Worm (Caenorhabditis elegans): ENCODE results near the gene F40F12.9.

ce11 chrIII:9861470-9862342, 49.4 kb upstream of the F40F12.9 start:
- TF ChIP-seq ceh-16 (tag; optimal IDR thresholded peaks at IDR 0.05) (no peak), ztf-4 (tag; optimal IDR thresholded peaks at IDR 0.05) (peak; percentile 42), ama-1 (optimal IDR thresholded peaks at IDR 0.05) (no peak), skn-1 (tag; optimal IDR thresholded peaks at IDR 0.05) (no peak), nhr-23 (tag; optimal IDR thresholded peaks at IDR 0.05) (no peak), nhr-237 (tag; optimal IDR thresholded peaks at IDR 0.05) (no peak), lsy-2 (tag; optimal IDR thresholded peaks at IDR 0.05) (peak; percentile 35 to 50), blmp-1 (tag; optimal IDR thresholded peaks at IDR 0.05; ENCODE audit: insufficient read depth) (no peak), mdl-1 (tag; optimal IDR thresholded peaks at IDR 0.05) (peak in 1 of 2 experiments; percentile 17), nhr-25 (tag; optimal IDR thresholded peaks at IDR 0.05) (no peak), nhr-11 (tag; optimal IDR thresholded peaks at IDR 0.05) (no peak), nhr-10 (tag; optimal IDR thresholded peaks at IDR 0.05) (no peak), egl-27 (tag; optimal IDR thresholded peaks at IDR 0.05) (no peak), ceh-82 (tag; optimal IDR thresholded peaks at IDR 0.05) (no peak)

Measured in whole organism, L2 larva.